Fruit fly (Drosophila melanogaster): ENCODE measurements around the gene Zir.

DNA sequence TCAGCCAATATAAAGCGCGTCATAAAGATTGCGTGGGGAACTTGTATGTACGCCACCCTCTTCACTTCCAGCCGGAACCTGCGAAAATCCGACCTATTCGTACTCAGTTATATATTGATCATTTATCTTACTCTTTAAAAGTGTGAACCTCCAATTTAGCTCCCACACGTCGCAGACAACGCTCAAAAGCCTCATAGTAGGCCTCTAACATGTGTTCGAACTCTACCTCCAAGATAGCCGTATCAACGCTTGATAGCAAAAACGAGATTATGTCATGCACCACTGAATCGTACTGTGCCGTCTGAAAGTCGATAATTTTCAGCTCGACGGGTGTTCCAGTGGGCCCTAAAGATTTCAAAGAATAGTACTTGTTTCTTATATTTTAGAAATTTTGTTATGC is 45.1 kb downstream of the Zir start:
- TF ChIP-seq CG16779 (tag; optimal IDR thresholded peaks at IDR 0.05): no peak
- TF ChIP-seq CG10669 (GFP tag; optimal IDR thresholded peaks at IDR 0.05): no peak
- TF ChIP-seq CG6163 (GFP tag; IDR thresholded peaks at IDR 0.05): no peak

Measured in whole organism, prepupa.